Worm (Caenorhabditis elegans): Measurements from ENCODE around the gene str-81.

str-81 gene

DNA sequence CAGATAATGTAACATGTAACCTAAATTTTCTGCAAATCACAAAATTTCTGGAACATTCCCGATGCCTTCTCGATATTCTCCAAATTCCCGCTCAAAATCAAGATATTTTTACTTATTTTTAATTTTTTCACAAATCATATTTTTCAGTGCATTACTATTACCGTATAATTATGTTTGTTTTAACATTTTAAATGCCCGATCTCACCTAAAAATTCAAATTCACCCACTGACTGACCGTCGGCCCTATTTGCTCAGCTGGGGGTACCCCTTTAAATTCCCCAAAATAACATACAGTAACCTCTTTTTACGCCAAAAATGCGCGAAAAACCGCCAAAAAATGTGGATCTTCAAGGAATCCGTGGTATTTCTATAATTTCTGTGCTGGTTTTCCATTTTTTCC is 33.2 kb downstream of the str-81 start, which contains the start of gene oac-49:
Gene oac-49 (plus strand): TSS at position 301 of the 400 bp plus-strand sequence.
- no peak for TF ChIP-seq egl-27 (tag; optimal IDR thresholded peaks at IDR 0.05)
- no peak for TF ChIP-seq pax-3 (tag; optimal IDR thresholded peaks at IDR 0.05)
- no peak for TF ChIP-seq mdl-1 (tag; optimal IDR thresholded peaks at IDR 0.05)
- no peak for TF ChIP-seq fkh-4 (tag; optimal IDR thresholded peaks at IDR 0.05; ENCODE audit: borderline replicate concordance)
- no peak for TF ChIP-seq mab-9 (GFP tag; IDR thresholded peaks at IDR 0.05)
- no peak for TF ChIP-seq lin-14 (GFP tag; optimal IDR thresholded peaks at IDR 0.05)

- TF ChIP-seq xbp-1 (tag; optimal IDR thresholded peaks at IDR 0.05) (no peak), dsc-1 (tag; optimal IDR thresholded peaks at IDR 0.05) (no peak), elt-2 (tag; optimal IDR thresholded peaks at IDR 0.05) (peak; percentile 17)
Measured at ce11 chrV:19217104-19217503, 33.8 kb downstream of the str-81 start, which contains the start of gene srr-2. srr-2 (minus strand) TSS chrV:19217176.

DNA sequence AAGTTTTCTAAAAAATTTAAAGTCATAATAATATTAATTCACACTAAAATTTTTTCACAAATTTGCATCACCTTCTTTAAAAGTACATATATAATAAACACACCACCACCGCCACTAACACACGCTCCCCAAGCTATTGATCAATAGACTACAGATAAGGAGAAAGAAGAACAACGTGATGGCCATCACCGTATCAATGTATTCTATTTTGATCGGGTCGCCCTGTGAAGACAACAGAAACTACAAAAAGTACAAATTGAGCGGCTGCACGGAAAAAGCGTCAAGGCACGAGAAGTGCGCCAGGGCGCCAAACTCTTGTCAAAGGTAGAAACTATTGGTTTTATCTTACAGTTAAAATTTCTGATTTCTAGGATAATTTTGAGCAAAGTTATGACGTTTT is 38.5 kb downstream of the str-81 start:
- TF ChIP-seq swsn-7 (tag; optimal IDR thresholded peaks at IDR 0.05) (no peak), nhr-12 (tag; optimal IDR thresholded peaks at IDR 0.05) (no peak), nhr-85 (tag) (peak; percentile 43), ceh-63 (GFP tag; optimal IDR thresholded peaks at IDR 0.05) (no peak), aly-2 (tag; optimal IDR thresholded peaks at IDR 0.05) (no peak), vab-15 (tag; optimal IDR thresholded peaks at IDR 0.05) (no peak), nhr-20 (tag; optimal IDR thresholded peaks at IDR 0.05) (peak; percentile 68), efl-1 (optimal IDR thresholded peaks at IDR 0.05) (no peak), efl-1 (GFP tag; optimal IDR thresholded peaks at IDR 0.05 in 1 of 2) (peak in 1 of 2 experiments; percentile 2), lin-35 (GFP tag; optimal IDR thresholded peaks at IDR 0.05) (peak in 1 of 2 experiments; percentile 51), elt-3 (tag; optimal IDR thresholded peaks at IDR 0.05) (peak in 1 of 6 experiments; percentile 20), skn-1 (tag; optimal IDR thresholded peaks at IDR 0.05) (no peak), alr-1 (tag; optimal IDR thresholded peaks at IDR 0.05; ENCODE audit: borderline replicate concordance) (no peak), ceh-88 (GFP tag; IDR thresholded peaks at IDR 0.05) (no peak), ceh-90 (tag; optimal IDR thresholded peaks at IDR 0.05) (no peak), dpl-1 (GFP tag; optimal IDR thresholded peaks at IDR 0.05) (no peak), ceh-8 (GFP tag; optimal IDR thresholded peaks at IDR 0.05) (no peak), lin-39 (tag; optimal IDR thresholded peaks at IDR 0.05) (no peak), C04F5.9 (tag; optimal IDR thresholded peaks at IDR 0.05) (no peak), nhr-19 (GFP tag; conservative IDR thresholded peaks at IDR 0.05) (peak; percentile 24), nhr-90 (tag; optimal IDR thresholded peaks at IDR 0.05; ENCODE audit: poor library complexity) (peak; percentile 4), C34B4.2 (tag; optimal IDR thresholded peaks at IDR 0.05) (no peak), hpl-2 (GFP tag; optimal IDR thresholded peaks at IDR 0.05) (no peak), mdl-1 (tag; optimal IDR thresholded peaks at IDR 0.05) (peak in 1 of 2 experiments; percentile 6), rnt-1 (tag; optimal IDR thresholded peaks at IDR 0.05) (no peak), tbx-2 (tag; optimal IDR thresholded peaks at IDR 0.05) (no peak), F16B12.6 (tag; optimal IDR thresholded peaks at IDR 0.05) (no peak), fos-1 (tag; optimal IDR thresholded peaks at IDR 0.05) (no peak), fkh-4 (tag; optimal IDR thresholded peaks at IDR 0.05; ENCODE audit: borderline replicate concordance) (no peak), irx-1 (tag; optimal IDR thresholded peaks at IDR 0.05) (no peak), sox-4 (tag; optimal IDR thresholded peaks at IDR 0.05) (no peak), elt-2 (tag; optimal IDR thresholded peaks at IDR 0.05) (peak; percentile 72), blmp-1 (tag; optimal IDR thresholded peaks at IDR 0.05) (peak; percentile 6)

Measured in whole organism, L1 larva.